Fruit fly (Drosophila melanogaster) whole organism, embryonic: ENCODE measurements around the gene MED27.

Source experiments
- Asciz ChIP-seq: fragments of 200-800 bp; sonication (Bioruptor generic); optimal IDR thresholded peaks from 2 replicates; lab custom pipeline; 2017; ENCODE audit warnings: missing biosample characterization, mild to moderate bottlenecking, missing genetic modification characterization, missing genetic modification reagents
- C15 ChIP-seq: fragments of 200-800 bp; sonication (Bioruptor generic); IDR thresholded peaks from 3 replicates; pipeline ENCODE4 v1.3.6; 2022; ENCODE audit warnings: missing biosample characterization, missing genetic modification characterization
- CG10267 ChIP-seq: fragments of 200-800 bp; sonication (Bioruptor generic); optimal IDR thresholded peaks from 2 replicates; lab custom pipeline; 2018; ENCODE audit warnings: missing biosample characterization, mild to moderate bottlenecking, missing genetic modification characterization, moderate library complexity
- CG11398 ChIP-seq: fragments of 200-800 bp; sonication (Bioruptor generic); optimal IDR thresholded peaks from 2 replicates; lab custom pipeline; 2016; ENCODE audit warnings: missing biosample characterization, missing genetic modification characterization
- CG12219 ChIP-seq: fragments of 200-800 bp; sonication (Bioruptor generic); optimal IDR thresholded peaks from 3 replicates; lab custom pipeline; 2018; ENCODE audit warnings: missing biosample characterization, mild to moderate bottlenecking, missing genetic modification characterization
- CG12659 ChIP-seq: fragments of 200-800 bp; sonication (Bioruptor generic); optimal IDR thresholded peaks from 3 replicates; lab custom pipeline; 2017; ENCODE audit warnings: mild to moderate bottlenecking, missing biosample characterization, missing genetic modification reagents, missing genetic modification characterization
- CG15479 ChIP-seq: fragments of 200-800 bp; sonication (Bioruptor generic); optimal IDR thresholded peaks from 3 replicates; lab custom pipeline; 2019; ENCODE audit warnings: missing biosample characterization, mild to moderate bottlenecking, missing genetic modification characterization, moderate library complexity
- CG16779 ChIP-seq: fragments of 200-800 bp; sonication (Bioruptor generic); IDR thresholded peaks from 2 replicates; pipeline ENCODE4 v1.3.6; 2022; ENCODE audit warnings: missing biosample characterization, missing genetic modification characterization
- CG17328 ChIP-seq: fragments of 200-800 bp; sonication (Bioruptor generic); IDR thresholded peaks from 2 replicates; pipeline ENCODE4 v1.3.6; 2022; ENCODE audit warnings: missing biosample characterization, missing genetic modification characterization
- CG17829 ChIP-seq: fragments of 200-800 bp; optimal IDR thresholded peaks from 2 replicates; lab custom pipeline; 2019; ENCODE audit warnings: missing biosample characterization, mild to moderate bottlenecking, missing genetic modification characterization, moderate library complexity
- CG18764 ChIP-seq: fragments of 200-800 bp; sonication (Bioruptor generic); optimal IDR thresholded peaks from 3 replicates; lab custom pipeline; 2016; ENCODE audit warnings: missing biosample characterization, missing genetic modification characterization
- CG30403 ChIP-seq: fragments of 200-800 bp; sonication (Bioruptor generic); optimal IDR thresholded peaks from 3 replicates; lab custom pipeline; 2016; ENCODE audit warnings: missing biosample characterization, missing genetic modification characterization
- CG34422 ChIP-seq: fragments of 200-800 bp; sonication (Bioruptor generic); IDR thresholded peaks from 3 replicates; pipeline ENCODE4 v1.3.6; 2022; ENCODE audit warnings: missing biosample characterization, missing genetic modification characterization
- CG3847 ChIP-seq: fragments of 200-800 bp; sonication (Bioruptor generic); IDR thresholded peaks from 2 replicates; pipeline ENCODE4 v1.3.6; 2022; ENCODE audit warnings: missing biosample characterization, missing genetic modification characterization
- CG4617 ChIP-seq: fragments of 200-800 bp; sonication (Bioruptor generic); optimal IDR thresholded peaks from 3 replicates; lab custom pipeline; 2016; ENCODE audit warnings: missing biosample characterization, missing genetic modification characterization, borderline replicate concordance
- CG5953 ChIP-seq: fragments of 200-800 bp; sonication (Bioruptor generic); IDR thresholded peaks from 2 replicates; pipeline ENCODE4 v1.3.6; 2022; ENCODE audit warnings: missing biosample characterization, missing genetic modification characterization
- CG6254 ChIP-seq: fragments of 200-800 bp; sonication (Bioruptor generic); optimal IDR thresholded peaks from 3 replicates; lab custom pipeline; 2017; ENCODE audit warnings: mild to moderate bottlenecking, missing biosample characterization, missing genetic modification reagents, missing genetic modification characterization
- CG6654 ChIP-seq: fragments of 200-800 bp; sonication (Bioruptor generic); optimal IDR thresholded peaks from 2 replicates; lab custom pipeline; 2017; ENCODE audit warnings: missing biosample characterization, mild to moderate bottlenecking, missing genetic modification characterization
- CG7357 ChIP-seq: fragments of 200-800 bp; sonication (Bioruptor generic); IDR thresholded peaks from 3 replicates; pipeline ENCODE4 v1.3.6; 2022; ENCODE audit warnings: missing biosample characterization, missing genetic modification characterization
- CG8359 ChIP-seq: fragments of 200-800 bp; sonication (Bioruptor generic); optimal IDR thresholded peaks from 2 replicates; lab custom pipeline; 2017; ENCODE audit warnings: missing biosample characterization, mild to moderate bottlenecking, missing genetic modification characterization, borderline replicate concordance
- CG8388 ChIP-seq: fragments of 200-800 bp; sonication (Bioruptor generic); optimal IDR thresholded peaks from 2 replicates; lab custom pipeline; 2019; ENCODE audit warnings: missing biosample characterization, mild to moderate bottlenecking, missing genetic modification characterization, moderate library complexity
- CG9876 ChIP-seq: fragments of 200-800 bp; sonication (Bioruptor generic); optimal IDR thresholded peaks from 2 replicates; lab custom pipeline; 2016; ENCODE audit warnings: missing biosample characterization, missing genetic modification characterization
- Chrac-16 ChIP-seq: fragments of 200-800 bp; sonication (Bioruptor generic); optimal IDR thresholded peaks from 3 replicates; lab custom pipeline; 2016; ENCODE audit warnings: missing biosample characterization, missing genetic modification characterization
- CkIIα-i1 ChIP-seq: fragments of 200-800 bp; sonication (Bioruptor generic); IDR thresholded peaks from 2 replicates; pipeline ENCODE4 v1.3.6; 2022; ENCODE audit warnings: missing biosample characterization, missing genetic modification characterization
- Deaf1 ChIP-seq: fragments of 200-800 bp; optimal IDR thresholded peaks from 3 replicates; lab custom pipeline; 2019; ENCODE audit warnings: missing biosample characterization, mild to moderate bottlenecking, missing genetic modification characterization, moderate library complexity
- Ets97D ChIP-seq: fragments of 200-800 bp; sonication (Bioruptor generic); optimal IDR thresholded peaks from 3 replicates; lab custom pipeline; 2016; ENCODE audit warnings: missing biosample characterization, missing genetic modification characterization
- Fer1 ChIP-seq: fragments of 200-800 bp; sonication (Bioruptor generic); optimal IDR thresholded peaks from 2 replicates; lab custom pipeline; 2017; ENCODE audit warnings: missing biosample characterization, mild to moderate bottlenecking, missing genetic modification characterization
- HmgD ChIP-seq: fragments of 200-800 bp; sonication (Bioruptor generic); optimal IDR thresholded peaks from 3 replicates; lab custom pipeline; 2016; ENCODE audit warnings: missing biosample characterization, missing genetic modification characterization
- Nf-YC ChIP-seq: fragments of 200-800 bp; optimal IDR thresholded peaks from 3 replicates; lab custom pipeline; 2019; ENCODE audit warnings: missing biosample characterization, mild to moderate bottlenecking, missing genetic modification characterization, moderate library complexity
- Ravus ChIP-seq: fragments of 200-800 bp; sonication (Bioruptor generic); IDR thresholded peaks from 2 replicates; pipeline ENCODE4 v1.3.6; 2022; ENCODE audit warnings: missing biosample characterization, missing genetic modification characterization
- Sry-β ChIP-seq: fragments of 200-800 bp; sonication (Bioruptor generic); optimal IDR thresholded peaks from 2 replicates; lab custom pipeline; 2018; ENCODE audit warnings: missing biosample characterization, mild to moderate bottlenecking, missing genetic modification characterization, moderate library complexity
- Tbp ChIP-seq: fragments of >200 bp; optimal IDR thresholded peaks from 2 replicates; lab custom pipeline; 2018; ENCODE audit warnings: missing biosample characterization, missing genetic modification characterization
- ase ChIP-seq: fragments of 200-800 bp; sonication (Bioruptor generic); IDR thresholded peaks from 3 replicates; pipeline ENCODE4 v1.3.6; 2022; ENCODE audit warnings: missing biosample characterization, missing genetic modification characterization
- ato ChIP-seq: fragments of 200-800 bp; sonication (Bioruptor generic); IDR thresholded peaks from 2 replicates; pipeline ENCODE4 v1.3.6; 2022; ENCODE audit warnings: missing biosample characterization, missing genetic modification characterization; ENCODE audit not compliant: partially characterized antibody
- bowl ChIP-seq: fragments of 200-800 bp; sonication (Bioruptor generic); IDR thresholded peaks from 2 replicates; pipeline ENCODE4 v1.3.6; 2022; ENCODE audit warnings: missing biosample characterization, missing genetic modification characterization
- chinmo ChIP-seq: fragments of 200-800 bp; sonication (Bioruptor generic); IDR thresholded peaks from 4 replicates; pipeline ENCODE4 v1.3.6; 2022; ENCODE audit warnings: missing biosample characterization, missing genetic modification characterization; ENCODE audit not compliant: partially characterized antibody
- chm ChIP-seq: fragments of 200-800 bp; sonication (Bioruptor generic); IDR thresholded peaks from 2 replicates; pipeline ENCODE4 v1.3.6; 2022; ENCODE audit warnings: missing biosample characterization, missing genetic modification characterization
- danr ChIP-seq: fragments of 200-800 bp; sonication (Bioruptor generic); IDR thresholded peaks from 2 replicates; pipeline ENCODE4 v1.3.6; 2022; ENCODE audit warnings: missing biosample characterization, missing genetic modification characterization
- ind ChIP-seq: fragments of 200-800 bp; sonication (Bioruptor generic); optimal IDR thresholded peaks from 3 replicates; lab custom pipeline; 2016; ENCODE audit warnings: missing biosample characterization, missing genetic modification characterization
- oc ChIP-seq: fragments of 200-800 bp; sonication (Bioruptor generic); optimal IDR thresholded peaks from 2 replicates; lab custom pipeline; 2018; ENCODE audit warnings: missing biosample characterization, mild to moderate bottlenecking, missing genetic modification characterization, moderate library complexity
- pb ChIP-seq: fragments of 200-800 bp; sonication (Bioruptor generic); optimal IDR thresholded peaks from 3 replicates; lab custom pipeline; 2016; ENCODE audit warnings: missing biosample characterization, missing genetic modification characterization
- repo ChIP-seq: fragments of 200-800 bp; sonication (Bioruptor generic); optimal IDR thresholded peaks from 2 replicates; lab custom pipeline; 2016; ENCODE audit warnings: missing biosample characterization, missing genetic modification characterization
- sens ChIP-seq: fragments of 200-800 bp; sonication (Bioruptor generic); peaks from one replicate; lab custom pipeline; 2016; ENCODE audit warnings: missing biosample characterization, missing genetic modification characterization
- slou ChIP-seq: fragments of 200-800 bp; sonication (Bioruptor generic); optimal IDR thresholded peaks from 3 replicates; lab custom pipeline; 2016; ENCODE audit warnings: missing biosample characterization, missing genetic modification characterization
- sob ChIP-seq: fragments of 200-800 bp; sonication (Bioruptor generic); IDR thresholded peaks from 2 replicates; pipeline ENCODE4 v1.3.6; 2022; ENCODE audit warnings: missing biosample characterization, missing genetic modification characterization
- ssp ChIP-seq: fragments of 200-800 bp; sonication (Bioruptor generic); IDR thresholded peaks from 2 replicates; pipeline ENCODE4 v1.3.6; 2022; ENCODE audit warnings: missing biosample characterization, missing genetic modification characterization
- sug ChIP-seq: fragments of 200-800 bp; optimal IDR thresholded peaks from 2 replicates; lab custom pipeline; 2019; ENCODE audit warnings: missing biosample characterization, mild to moderate bottlenecking, missing genetic modification characterization, moderate library complexity
- wek ChIP-seq: fragments of 200-800 bp; sonication (Bioruptor generic); optimal IDR thresholded peaks from 3 replicates; lab custom pipeline; 2018; ENCODE audit warnings: missing biosample characterization, mild to moderate bottlenecking, missing genetic modification characterization, moderate library complexity
- wor ChIP-seq: fragments of 200-800 bp; sonication (Bioruptor generic); IDR thresholded peaks from 2 replicates; pipeline ENCODE4 v1.3.6; 2022; ENCODE audit warnings: missing biosample characterization, missing genetic modification characterization
- z ChIP-seq: fragments of 200-800 bp; sonication (Bioruptor generic); IDR thresholded peaks from 3 replicates; pipeline ENCODE4 v1.3.6; 2022; ENCODE audit warnings: missing biosample characterization, missing genetic modification characterization

MED27 gene

DNA sequence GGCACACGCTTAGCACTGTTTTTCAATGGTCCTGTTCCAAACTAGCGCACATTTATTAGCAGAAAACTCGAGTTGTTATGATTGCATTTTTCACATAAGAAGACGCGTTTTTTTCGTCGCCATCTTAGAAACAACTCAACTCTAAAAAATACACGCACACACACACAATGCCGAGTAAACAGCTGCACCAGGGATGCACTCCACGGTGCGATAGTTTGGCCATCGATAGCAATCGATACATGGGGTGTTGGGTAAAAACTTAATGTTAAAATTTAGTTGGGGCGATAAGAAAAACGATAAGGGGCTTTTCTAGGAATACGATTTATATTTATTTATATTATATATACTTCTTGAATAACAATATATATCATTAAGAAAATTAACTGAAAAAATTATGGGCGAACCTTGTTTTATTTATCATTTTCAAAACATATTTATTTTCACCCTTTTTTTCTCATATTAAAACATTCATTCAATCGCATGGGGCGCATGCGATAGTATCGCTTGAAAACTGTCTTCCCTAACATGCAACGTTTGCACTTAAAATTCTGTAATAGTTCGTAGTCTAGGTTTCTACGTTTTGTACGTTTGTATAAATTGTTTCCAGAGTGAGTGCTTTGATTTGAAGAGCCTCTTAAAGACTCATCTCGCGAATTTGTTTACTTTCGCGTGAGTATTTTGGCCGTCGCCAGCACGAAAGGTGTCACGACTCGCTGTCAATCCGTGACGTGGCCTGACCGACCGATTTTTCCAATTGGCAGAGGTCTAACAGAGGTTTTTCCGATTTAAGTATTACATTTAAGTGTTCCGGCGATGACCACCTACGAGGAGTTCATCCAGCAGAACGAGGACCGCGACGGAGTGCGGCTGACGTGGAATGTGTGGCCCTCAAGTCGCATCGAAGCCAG is 6.1 kb upstream of the MED27 start, which contains the start of the genes MTA1-like and Sec23 (continued):
- TF ChIP-seq Chrac-16 (GFP tag; lab: Kevin White, UChicago) (peak; percentile 43), CG34422 (GFP tag; lab: Robert Waterston, UW) (0 out of 3 replicates have a peak, but pooled peaks have one; percentile 52), CG9876 (GFP tag; lab: Kevin White, UChicago) (no peak), CG17829 (tag; lab: Kevin White, UChicago) (peak; percentile 78), ssp (GFP tag; lab: Robert Waterston, UW) (peak; percentile 49; the same call in 1 of the 2 replicates), CG3847 (peak; percentile 61), CG15479 (GFP tag; lab: Kevin White, UChicago) (no peak), Ets97D (GFP tag; lab: Kevin White, UChicago) (peak; percentile 64), wek (GFP tag; lab: Kevin White, UChicago) (no peak), wor (GFP tag; lab: Robert Waterston, UW) (no peak), sob (GFP tag; lab: Robert Waterston, UW) (0 out of 2 replicates have a peak, but pooled peaks have one; percentile 33), oc (tag; lab: Kevin White, UChicago) (no peak), CG30403 (peak; percentile 65), danr (GFP tag; lab: Robert Waterston, UW) (no peak; the same call in 1 of the 2 replicates), CG16779 (GFP tag; lab: Robert Waterston, UW) (no peak), Fer1 (GFP tag; lab: Kevin White, UChicago) (peak; percentile 11), chinmo (GFP tag; lab: Robert Waterston, UW) (peak; percentile 96), CG11398 (no peak), ind (peak; percentile 61), CG8388 (GFP tag; lab: Kevin White, UChicago) (peak; percentile 28), z (GFP tag; lab: Robert Waterston, UW) (no peak), bowl (GFP tag; lab: Robert Waterston, UW) (no peak), HmgD (GFP tag; lab: Kevin White, UChicago) (peak; percentile 14), CG7357 (no peak), CG18764 (GFP tag; lab: Kevin White, UChicago) (peak; percentile 36), CG12219 (GFP tag; lab: Kevin White, UChicago) (no peak), Asciz (GFP tag; lab: Kevin White, UChicago) (no peak), CG17328 (GFP tag; lab: Robert Waterston, UW) (no peak), CkIIα-i1 (GFP tag; lab: Robert Waterston, UW) (no peak), CG6254 (GFP tag; lab: Kevin White, UChicago) (no peak), ato (peak; percentile 76), Sry-β (peak; percentile 53), Ravus (GFP tag; lab: Robert Waterston, UW) (no peak), sens (GFP tag; lab: Kevin White, UChicago) (peak; percentile 81), CG4617 (GFP tag; lab: Kevin White, UChicago) (no peak), Tbp (GFP tag; lab: Kevin White, UChicago) (no peak), repo (no peak), slou (GFP tag; lab: Kevin White, UChicago) (peak; percentile 43), CG5953 (GFP tag; lab: Robert Waterston, UW) (no peak), pb (GFP tag; lab: Kevin White, UChicago) (no peak), C15 (GFP tag; lab: Robert Waterston, UW) (no peak), CG8359 (GFP tag; lab: Kevin White, UChicago) (no peak), chm (GFP tag; lab: Robert Waterston, UW) (no peak), Deaf1 (tag; lab: Kevin White, UChicago) (peak; percentile 19), sug (tag; lab: Kevin White, UChicago) (peak; percentile 64), CG12659 (GFP tag; lab: Kevin White, UChicago) (peak; percentile 87), ase (no peak), Nf-YC (peak; percentile 69), CG6654 (GFP tag; lab: Kevin White, UChicago) (no peak), CG10267 (tag; lab: Kevin White, UChicago) (peak; percentile 80)
